Worm (Caenorhabditis elegans): Measurements from ENCODE around the gene R10E11.5.

R10E11.5 gene

DNA sequence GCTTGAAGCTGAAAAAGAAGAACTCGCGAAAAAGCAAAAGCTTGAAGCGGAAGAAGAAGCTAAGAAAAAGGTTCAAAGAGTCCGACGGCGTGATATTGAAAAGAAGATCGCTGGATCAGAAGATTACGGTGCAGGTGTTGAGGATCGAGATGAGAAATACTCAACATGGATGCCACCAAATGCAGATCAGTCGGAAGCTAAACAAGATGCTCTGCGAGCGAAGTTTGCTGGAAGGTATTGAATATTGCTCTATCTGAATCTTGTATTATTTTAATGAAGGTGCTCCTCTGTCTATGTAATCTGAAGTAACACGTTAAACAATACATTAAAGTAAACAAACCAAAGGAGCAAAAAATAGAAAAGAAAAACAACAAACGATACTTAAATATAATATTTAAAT lies 12.6 kb upstream of the R10E11.5 start:
- TF ChIP-seq ref-1 (GFP tag; conservative IDR thresholded peaks at IDR 0.05) (no peak), klf-2 (GFP tag; conservative IDR thresholded peaks at IDR 0.05) (no peak), med-1 (GFP tag; optimal IDR thresholded peaks at IDR 0.05; ENCODE audit: insufficient read depth) (no peak), cog-1 (tag; optimal IDR thresholded peaks at IDR 0.05) (no peak), ztf-23 (GFP tag; IDR thresholded peaks at IDR 0.05) (no peak), tab-1 (GFP tag; IDR thresholded peaks at IDR 0.05) (no peak), T22C8.4 (GFP tag; IDR thresholded peaks at IDR 0.05) (no peak), flt-1 (GFP tag; IDR thresholded peaks at IDR 0.05) (no peak), ztf-29 (GFP tag; IDR thresholded peaks at IDR 0.05) (no peak)

DNA sequence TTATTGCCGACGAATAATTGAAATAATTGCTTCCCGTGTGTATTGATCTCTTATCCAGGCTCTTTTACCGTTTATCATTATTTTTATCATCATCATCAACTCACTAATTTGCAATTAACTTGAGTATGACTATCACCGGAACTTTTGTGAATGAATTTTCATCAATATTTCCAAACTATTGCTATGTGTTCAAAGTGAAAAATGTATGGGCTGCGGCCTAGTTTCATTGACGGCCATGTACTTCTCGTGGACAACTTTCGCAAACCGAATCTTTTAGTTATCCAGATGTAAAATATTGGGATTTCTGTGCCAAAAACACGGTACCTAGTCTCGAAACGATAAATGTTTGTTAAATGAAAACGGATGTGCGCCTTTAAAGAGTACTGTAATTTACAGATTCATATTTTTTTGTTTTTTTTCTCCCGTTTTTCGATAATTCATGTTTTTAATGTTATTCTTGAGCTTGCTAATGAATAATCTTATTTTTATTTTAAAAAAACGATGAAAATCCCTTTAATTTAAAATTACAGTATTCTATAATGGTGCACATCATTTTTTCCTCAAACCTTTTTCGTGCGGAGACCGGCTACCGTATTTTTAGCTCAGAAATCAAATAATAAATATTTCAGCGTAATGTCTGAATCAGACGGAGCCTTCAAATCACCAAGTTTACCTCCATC lies 9.2 kb upstream of the R10E11.5 start, which contains the start of gene ZK632.2:
ZK632.2 (plus strand) TSS at position 630 of the 680 bp plus-strand sequence.
- TF ChIP-seq T22C8.4 (GFP tag; IDR thresholded peaks at IDR 0.05) (no peak), klf-2 (GFP tag; conservative IDR thresholded peaks at IDR 0.05) (no peak), ztf-29 (GFP tag; IDR thresholded peaks at IDR 0.05) (no peak), med-1 (GFP tag; optimal IDR thresholded peaks at IDR 0.05; ENCODE audit: insufficient read depth) (no peak), ztf-23 (GFP tag; IDR thresholded peaks at IDR 0.05) (no peak), tab-1 (GFP tag; IDR thresholded peaks at IDR 0.05) (no peak), cog-1 (tag; optimal IDR thresholded peaks at IDR 0.05) (no peak), flt-1 (GFP tag; IDR thresholded peaks at IDR 0.05) (no peak), ref-1 (GFP tag; conservative IDR thresholded peaks at IDR 0.05) (no peak)

- TF ChIP-seq cog-1 (tag; optimal IDR thresholded peaks at IDR 0.05) (no peak), ztf-29 (GFP tag; IDR thresholded peaks at IDR 0.05) (no peak)
These were observed 7.0 kb upstream of the R10E11.5 start, which contains the start of gene srxa-10 for ce11 chrIII:9796448-9796847. srxa-10 (minus strand) TSS chrIII:9796548.

- TF ChIP-seq flt-1 (GFP tag; IDR thresholded peaks at IDR 0.05): no peak
- no peak for TF ChIP-seq med-1 (GFP tag; optimal IDR thresholded peaks at IDR 0.05; ENCODE audit: insufficient read depth)
- TF ChIP-seq klf-2 (GFP tag; conservative IDR thresholded peaks at IDR 0.05): no peak
- TF ChIP-seq ztf-29 (GFP tag; IDR thresholded peaks at IDR 0.05): no peak
These were observed 4.3 kb upstream of the R10E11.5 start, which contains the start of the genes R10E11.9 and mcm-6 for ce11 chrIII:9793592-9794417. R10E11.9 (minus strand) TSS chrIII:9793642. mcm-6 (plus strand) TSS chrIII:9794367.

DNA sequence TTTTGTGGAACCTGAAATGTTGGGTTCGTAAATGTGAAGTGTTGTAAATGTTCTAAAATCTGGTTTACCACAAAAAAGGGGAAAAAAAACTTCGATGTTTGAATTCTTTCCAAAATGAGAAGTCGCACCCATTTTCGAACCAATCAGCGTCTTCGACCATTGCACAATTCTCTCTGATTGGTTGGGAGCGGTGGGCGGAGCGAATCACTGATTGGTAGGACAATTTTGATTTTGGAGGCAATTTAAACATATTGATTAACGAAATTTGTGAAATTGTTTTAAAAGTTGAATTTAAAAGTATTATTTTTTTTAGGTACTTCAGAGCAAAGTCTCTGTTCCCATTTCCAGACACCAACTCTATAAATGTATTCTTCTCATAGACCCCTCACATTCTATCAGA lies 374 bp downstream of the R10E11.5 start:
- no peak for TF ChIP-seq cog-1 (tag; optimal IDR thresholded peaks at IDR 0.05)
- TF ChIP-seq ref-1 (GFP tag; conservative IDR thresholded peaks at IDR 0.05): no peak
- no peak for TF ChIP-seq med-1 (GFP tag; optimal IDR thresholded peaks at IDR 0.05; ENCODE audit: insufficient read depth)
- TF ChIP-seq tab-1 (GFP tag; IDR thresholded peaks at IDR 0.05): no peak
- no peak for TF ChIP-seq ztf-23 (GFP tag; IDR thresholded peaks at IDR 0.05)
- TF ChIP-seq ztf-29 (GFP tag; IDR thresholded peaks at IDR 0.05): no peak
- TF ChIP-seq klf-2 (GFP tag; conservative IDR thresholded peaks at IDR 0.05): no peak
- no peak for TF ChIP-seq T22C8.4 (GFP tag; IDR thresholded peaks at IDR 0.05)
- TF ChIP-seq flt-1 (GFP tag; IDR thresholded peaks at IDR 0.05): no peak

DNA sequence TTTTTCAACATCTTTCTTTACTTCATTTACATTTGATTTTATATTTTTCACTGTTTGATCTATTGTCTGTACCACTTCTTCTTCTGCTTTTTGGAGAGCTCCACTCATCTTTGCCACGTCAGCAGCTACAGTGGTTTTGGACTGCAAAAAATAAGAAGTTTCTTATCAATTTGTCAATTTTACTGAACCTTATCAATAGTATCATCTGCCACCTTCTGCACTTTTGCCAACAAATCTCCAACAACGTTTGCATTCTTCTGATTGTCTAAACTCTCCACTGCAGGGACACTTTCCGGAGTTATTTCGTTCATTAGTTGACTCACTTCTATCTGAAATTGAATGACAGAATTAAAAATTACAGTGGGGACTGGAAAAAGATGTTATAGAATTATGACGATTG lies 2.7 kb downstream of the R10E11.5 start:
- TF ChIP-seq cog-1 (tag; optimal IDR thresholded peaks at IDR 0.05) (no peak), ref-1 (GFP tag; conservative IDR thresholded peaks at IDR 0.05) (no peak), flt-1 (GFP tag; IDR thresholded peaks at IDR 0.05) (no peak), klf-2 (GFP tag; conservative IDR thresholded peaks at IDR 0.05) (no peak), ztf-23 (GFP tag; IDR thresholded peaks at IDR 0.05) (no peak), tab-1 (GFP tag; IDR thresholded peaks at IDR 0.05) (no peak), med-1 (GFP tag; optimal IDR thresholded peaks at IDR 0.05; ENCODE audit: insufficient read depth) (no peak), ztf-29 (GFP tag; IDR thresholded peaks at IDR 0.05) (no peak), T22C8.4 (GFP tag; IDR thresholded peaks at IDR 0.05) (no peak)

DNA sequence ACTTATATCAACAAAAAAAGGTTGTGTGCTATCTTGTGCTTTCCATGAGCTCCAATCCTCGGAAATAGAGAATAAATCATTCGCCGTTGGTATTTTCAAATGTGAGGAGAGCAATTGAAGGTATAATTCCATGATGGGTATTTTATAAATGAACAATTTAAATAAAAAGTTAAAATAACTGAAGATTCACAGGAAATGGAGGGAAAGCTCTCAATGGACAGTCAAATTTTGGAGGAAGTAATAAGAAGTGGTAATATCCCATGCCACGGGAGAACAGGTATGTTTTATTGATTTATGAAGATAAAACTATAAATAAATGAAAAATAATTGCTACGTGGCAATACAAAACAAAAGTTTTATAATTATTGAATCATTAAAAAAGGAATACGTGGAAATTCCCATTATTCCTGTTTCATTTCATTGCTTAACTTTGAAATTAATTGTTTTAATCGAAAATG lies 6.3 kb downstream of the R10E11.5 start:
- TF ChIP-seq klf-2 (GFP tag; conservative IDR thresholded peaks at IDR 0.05) (no peak), cog-1 (tag; optimal IDR thresholded peaks at IDR 0.05) (no peak), tab-1 (GFP tag; IDR thresholded peaks at IDR 0.05) (no peak)

- TF ChIP-seq ref-1 (GFP tag; conservative IDR thresholded peaks at IDR 0.05) (no peak), T22C8.4 (GFP tag; IDR thresholded peaks at IDR 0.05) (no peak), ztf-29 (GFP tag; IDR thresholded peaks at IDR 0.05) (no peak), tab-1 (GFP tag; IDR thresholded peaks at IDR 0.05) (no peak), med-1 (GFP tag; optimal IDR thresholded peaks at IDR 0.05; ENCODE audit: insufficient read depth) (no peak), cog-1 (tag; optimal IDR thresholded peaks at IDR 0.05) (no peak), klf-2 (GFP tag; conservative IDR thresholded peaks at IDR 0.05) (no peak), ztf-23 (GFP tag; IDR thresholded peaks at IDR 0.05) (no peak), flt-1 (GFP tag; IDR thresholded peaks at IDR 0.05) (no peak)
These were observed 6.9 kb downstream of the R10E11.5 start, which contains the start of gene R10E11.6 for ce11 chrIII:9782483-9783081. R10E11.6 (plus strand) TSS chrIII:9783006.

DNA sequence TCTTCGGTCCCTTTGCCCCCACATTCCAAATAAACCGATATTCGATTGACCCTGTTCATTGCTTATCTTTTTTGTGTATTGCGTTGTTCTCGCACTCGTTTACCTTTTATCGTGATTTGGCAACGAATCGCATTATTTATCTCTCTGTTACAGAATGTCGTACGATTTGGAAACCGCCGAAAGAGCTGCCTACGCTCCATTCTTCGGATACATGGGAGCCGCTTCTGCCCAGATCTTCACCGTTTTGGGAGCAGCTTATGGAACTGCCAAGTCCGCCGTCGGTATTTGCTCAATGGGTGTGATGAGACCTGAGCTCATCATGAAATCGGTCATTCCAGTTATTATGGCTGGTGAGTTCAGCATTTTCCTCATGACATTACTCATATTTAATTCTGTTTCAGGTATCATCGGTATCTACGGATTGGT lies 7.4 kb downstream of the R10E11.5 start, which contains the start of gene vha-2:
vha-2 (plus strand) TSS at position 154 of the 426 bp plus-strand sequence.
- no peak for TF ChIP-seq T22C8.4 (GFP tag; IDR thresholded peaks at IDR 0.05)
- no peak for TF ChIP-seq klf-2 (GFP tag; conservative IDR thresholded peaks at IDR 0.05)
- no peak for TF ChIP-seq ztf-29 (GFP tag; IDR thresholded peaks at IDR 0.05)
- TF ChIP-seq flt-1 (GFP tag; IDR thresholded peaks at IDR 0.05): no peak

Measured in whole organism, midembryonic.